Worm (Caenorhabditis elegans): ENCODE measurements around the gene str-74.

Gene str-74

DNA sequence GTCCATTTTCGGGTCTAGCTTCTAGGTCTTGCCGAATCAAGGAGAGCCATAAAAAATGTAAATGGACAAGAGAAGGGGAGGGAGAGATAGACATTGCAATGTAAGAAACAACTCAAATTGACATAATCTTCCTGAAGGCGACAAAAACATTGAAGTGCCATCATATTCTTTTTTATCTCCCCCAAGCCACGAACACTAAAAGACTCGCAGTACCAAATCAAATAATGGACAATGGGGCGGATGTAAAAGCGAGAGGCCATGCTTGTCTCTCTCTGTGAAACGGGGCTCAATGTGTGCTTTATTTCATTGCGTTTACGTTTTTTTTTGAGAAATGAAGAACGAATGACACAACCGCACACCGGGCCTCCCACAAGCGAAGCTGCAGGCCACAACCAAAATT is 15.0 kb downstream of the str-74 start:
- TF ChIP-seq fkh-8 (tag; optimal IDR thresholded peaks at IDR 0.05) (no peak), lin-14 (GFP tag; optimal IDR thresholded peaks at IDR 0.05) (peak; percentile 22), fkh-10 (GFP tag; optimal IDR thresholded peaks at IDR 0.05) (peak; percentile 52)

DNA sequence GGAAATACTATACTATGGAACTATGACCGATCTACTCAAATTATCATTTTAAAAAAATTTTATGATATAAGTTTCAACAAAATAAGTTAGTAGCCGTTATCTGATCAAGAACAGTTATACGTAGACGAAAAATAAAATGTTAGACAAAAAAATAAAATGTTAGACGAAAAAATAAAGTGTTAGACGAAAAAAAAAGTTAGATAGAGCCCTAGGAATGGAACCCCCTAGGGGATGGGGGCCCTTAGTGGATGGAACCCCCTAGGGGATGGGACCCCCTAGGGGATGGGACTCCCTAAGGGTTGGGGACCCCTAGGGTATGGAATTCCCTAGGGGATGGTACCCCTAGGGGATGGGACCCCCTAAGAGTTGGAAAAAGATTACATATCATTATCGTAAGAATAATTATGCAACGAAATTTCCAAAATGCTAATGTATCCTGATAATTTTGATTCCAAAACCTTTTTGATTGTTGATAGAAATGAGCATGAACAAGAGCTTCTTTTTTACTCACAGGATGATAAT is 21.6 kb downstream of the str-74 start:
- TF ChIP-seq sup-37 (GFP tag; optimal IDR thresholded peaks at IDR 0.05) (no peak), xbp-1 (tag; optimal IDR thresholded peaks at IDR 0.05) (no peak)

DNA sequence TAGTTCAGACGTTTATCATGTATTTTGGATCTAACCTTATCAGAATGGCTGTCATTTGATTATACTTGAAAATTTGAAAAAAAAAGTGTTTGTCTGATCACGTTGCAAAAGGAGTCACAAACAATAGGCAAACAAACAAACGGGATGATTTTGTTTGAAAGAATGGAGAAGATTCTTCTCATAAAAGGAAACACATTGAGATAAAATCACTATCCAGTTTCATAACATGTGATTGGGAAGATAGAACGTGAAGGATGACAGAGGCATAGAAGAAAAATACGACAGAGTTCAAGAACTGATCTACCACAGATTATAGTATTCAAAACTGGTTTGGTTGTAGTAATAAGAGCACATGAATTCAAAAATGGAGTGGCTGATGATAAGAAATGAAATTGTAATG is 22.1 kb downstream of the str-74 start, which contains the start of gene F44A6.5:
TSS of gene F44A6.5 (minus strand) at position 151 of the 400 bp plus-strand sequence.
- no peak for TF ChIP-seq lin-13 (GFP tag; optimal IDR thresholded peaks at IDR 0.05)
- TF ChIP-seq egl-27 (tag; optimal IDR thresholded peaks at IDR 0.05), result no peak
- peak in 2 of 6 experiments; percentile 50 to 62 for TF ChIP-seq elt-3 (tag; optimal IDR thresholded peaks at IDR 0.05)
- no peak for TF ChIP-seq nhr-77 (tag; optimal IDR thresholded peaks at IDR 0.05)
- TF ChIP-seq tbx-2 (tag; optimal IDR thresholded peaks at IDR 0.05), result peak; percentile 24
- peak; percentile 79 for TF ChIP-seq elt-2 (tag; optimal IDR thresholded peaks at IDR 0.05)
- TF ChIP-seq zag-1 (tag; optimal IDR thresholded peaks at IDR 0.05), result no peak
- no peak for TF ChIP-seq C34B4.2 (tag; optimal IDR thresholded peaks at IDR 0.05)
- no peak for TF ChIP-seq dsc-1 (tag; optimal IDR thresholded peaks at IDR 0.05)
- no peak for TF ChIP-seq efl-1 (optimal IDR thresholded peaks at IDR 0.05)
- peak in 1 of 2 experiments; percentile 82 for TF ChIP-seq efl-1 (GFP tag; optimal IDR thresholded peaks at IDR 0.05 in 1 of 2)
- TF ChIP-seq nhr-20 (tag; optimal IDR thresholded peaks at IDR 0.05), result peak; percentile 81
- peak; percentile 71 for TF ChIP-seq nhr-90 (tag; optimal IDR thresholded peaks at IDR 0.05; ENCODE audit: poor library complexity)
- TF ChIP-seq unc-130 (tag; optimal IDR thresholded peaks at IDR 0.05), result peak; percentile 27
- TF ChIP-seq fkh-8 (tag; optimal IDR thresholded peaks at IDR 0.05), result no peak
- TF ChIP-seq snu-23 (GFP tag; optimal IDR thresholded peaks at IDR 0.05), result peak; percentile 60
- TF ChIP-seq nhr-237 (tag; optimal IDR thresholded peaks at IDR 0.05), result no peak
- TF ChIP-seq vab-15 (tag; optimal IDR thresholded peaks at IDR 0.05), result no peak
- TF ChIP-seq lin-14 (GFP tag; optimal IDR thresholded peaks at IDR 0.05), result peak; percentile 63
- peak; percentile 38; the same call in 1 of the 2 replicates for TF ChIP-seq nhr-19 (GFP tag; conservative IDR thresholded peaks at IDR 0.05)
- no peak for TF ChIP-seq unc-30 (tag; optimal IDR thresholded peaks at IDR 0.05)
- peak; percentile 79 for TF ChIP-seq nhr-71 (tag; optimal IDR thresholded peaks at IDR 0.05)
- TF ChIP-seq ztf-4 (tag; optimal IDR thresholded peaks at IDR 0.05), result peak; percentile 64
- TF ChIP-seq lin-35 (GFP tag; optimal IDR thresholded peaks at IDR 0.05), result peak in 1 of 2 experiments; percentile 34
- no peak for TF ChIP-seq ces-1 (GFP tag; optimal IDR thresholded peaks at IDR 0.05)
- TF ChIP-seq nhr-85 (tag), result peak; percentile 91
- no peak for TF ChIP-seq alr-1 (tag; optimal IDR thresholded peaks at IDR 0.05; ENCODE audit: borderline replicate concordance)
- TF ChIP-seq nhr-47 (tag; optimal IDR thresholded peaks at IDR 0.05), result peak; percentile 23
- TF ChIP-seq ceh-82 (tag; optimal IDR thresholded peaks at IDR 0.05), result no peak
- peak; percentile 40 for TF ChIP-seq blmp-1 (tag; optimal IDR thresholded peaks at IDR 0.05)
- TF ChIP-seq swsn-7 (tag; optimal IDR thresholded peaks at IDR 0.05), result no peak
- no peak for TF ChIP-seq Y116A8C.19 (tag; optimal IDR thresholded peaks at IDR 0.05; ENCODE audit: borderline replicate concordance)
- no peak for TF ChIP-seq mef-2 (tag; optimal IDR thresholded peaks at IDR 0.05)
- TF ChIP-seq lsy-2 (tag; optimal IDR thresholded peaks at IDR 0.05), result peak in 1 of 2 experiments; percentile 17
- TF ChIP-seq mep-1 (tag; optimal IDR thresholded peaks at IDR 0.05), result peak; percentile 18
- no peak for TF ChIP-seq nhr-76 (tag; optimal IDR thresholded peaks at IDR 0.05)
- TF ChIP-seq grh-1 (GFP tag; IDR thresholded peaks at IDR 0.05), result peak; percentile 75
